Worm (Caenorhabditis elegans) whole organism, late embryonic: ENCODE data around the gene sulp-2.

ENCODE experiments used
- C08G9.2 ChIP-seq: sonication (generic microtip); optimal IDR thresholded peaks from 2 replicates; lab custom pipeline; 2016; ENCODE audit warnings: mild to moderate bottlenecking, missing genetic modification characterization, moderate library complexity, missing compliant biosample characterization
- F13H6.1 ChIP-seq: sonication (generic microtip); optimal IDR thresholded peaks from 2 replicates; lab custom pipeline; 2016; ENCODE audit warnings: missing genetic modification characterization, missing compliant biosample characterization
- K02D7.2 ChIP-seq: sonication (generic microtip); optimal IDR thresholded peaks from 2 replicates; lab custom pipeline; 2017; ENCODE audit warnings: mild to moderate bottlenecking, missing genetic modification characterization, missing compliant biosample characterization
- K09A11.1 ChIP-seq: sonication (generic microtip); optimal IDR thresholded peaks from 2 replicates; lab custom pipeline; 2017; ENCODE audit warnings: antibody characterized with exemption, mild to moderate bottlenecking, missing genetic modification characterization, missing compliant biosample characterization; ENCODE audit not compliant: insufficient read depth
- Y22D7AL.16 ChIP-seq: sonication (generic microtip); optimal IDR thresholded peaks from 2 replicates; lab custom pipeline; 2016; ENCODE audit warnings: missing genetic modification characterization, missing compliant biosample characterization
- ahr-1 ChIP-seq: sonication (generic microtip); optimal IDR thresholded peaks from 2 replicates; lab custom pipeline; 2016; ENCODE audit warnings: missing genetic modification characterization, missing compliant biosample characterization
- ceh-14 ChIP-seq: sonication (generic microtip); optimal IDR thresholded peaks from 2 replicates; lab custom pipeline; 2016; ENCODE audit warnings: missing genotype, missing genetic modification characterization, missing compliant biosample characterization
- ceh-18 ChIP-seq: sonication (generic microtip); optimal IDR thresholded peaks from 2 replicates; lab custom pipeline; 2016; ENCODE audit warnings: missing genetic modification characterization, missing compliant biosample characterization
- ceh-24 ChIP-seq: sonication (generic microtip); optimal IDR thresholded peaks from 2 replicates; lab custom pipeline; 2016; ENCODE audit warnings: mild to moderate bottlenecking, missing genetic modification characterization, missing compliant biosample characterization
- ceh-30 ChIP-seq: fragments of 150-350 bp; optimal IDR thresholded peaks from 2 replicates; lab custom pipeline; 2014; ENCODE audit warnings: missing biosample characterization, missing genetic modification characterization
- ceh-31 ChIP-seq: sonication (generic microtip); optimal IDR thresholded peaks from 2 replicates; lab custom pipeline; 2016; ENCODE audit warnings: missing genetic modification characterization, missing compliant biosample characterization
- ceh-45 ChIP-seq: fragments of 200-800 bp; sonication (Bioruptor generic); IDR thresholded peaks from 2 replicates; pipeline ENCODE4 v1.3.6; 2022; ENCODE audit warnings: missing genetic modification reagents, missing genetic modification characterization, missing compliant biosample characterization
- ceh-9 ChIP-seq: sonication (generic microtip); optimal IDR thresholded peaks from 2 replicates; lab custom pipeline; 2016; ENCODE audit warnings: mild to moderate bottlenecking, missing genetic modification characterization, inconsistent platforms, missing compliant biosample characterization
- dve-1 ChIP-seq: sonication (generic microtip); optimal IDR thresholded peaks from 2 replicates; lab custom pipeline; 2017; ENCODE audit warnings: antibody characterized with exemption, mild to moderate bottlenecking, missing genetic modification characterization, missing compliant biosample characterization
- elt-2 ChIP-seq: sonication (generic microtip); optimal IDR thresholded peaks from 2 replicates; lab custom pipeline; 2016; ENCODE audit warnings: missing genetic modification reagents, missing genetic modification characterization, missing compliant biosample characterization
- ets-4 ChIP-seq: sonication (generic microtip); optimal IDR thresholded peaks from 2 replicates; lab custom pipeline; 2016; ENCODE audit warnings: missing genetic modification characterization, missing compliant biosample characterization
- eyg-1 ChIP-seq: sonication (generic microtip); optimal IDR thresholded peaks from 2 replicates; lab custom pipeline; 2016; ENCODE audit warnings: missing genotype, missing genetic modification characterization, missing compliant biosample characterization
- fkh-10 ChIP-seq: fragments of 150-350 bp; optimal IDR thresholded peaks from 2 replicates; lab custom pipeline; 2014; ENCODE audit warnings: missing biosample characterization, missing genetic modification reagents, missing genetic modification characterization
- fkh-6 ChIP-seq: sonication (generic microtip); optimal IDR thresholded peaks from 2 replicates; lab custom pipeline; 2016; ENCODE audit warnings: missing genetic modification characterization, missing compliant biosample characterization
- gmeb-2 ChIP-seq: sonication (generic microtip); optimal IDR thresholded peaks from 2 replicates; lab custom pipeline; 2016; ENCODE audit warnings: missing genetic modification characterization, inconsistent platforms, missing compliant biosample characterization
- lim-6 ChIP-seq: sonication (generic microtip); optimal IDR thresholded peaks from 2 replicates; lab custom pipeline; 2016; ENCODE audit warnings: missing genetic modification characterization, missing compliant biosample characterization
- lin-11 ChIP-seq: fragments of 200-800 bp; sonication (Bioruptor generic); optimal IDR thresholded peaks from 2 replicates; lab custom pipeline; 2018; ENCODE audit warnings: mild to moderate bottlenecking, missing genetic modification characterization, missing compliant biosample characterization
- madf-2 ChIP-seq: sonication (generic microtip); optimal IDR thresholded peaks from 2 replicates; lab custom pipeline; 2017; ENCODE audit warnings: missing genetic modification characterization, missing compliant biosample characterization
- nfya-1 ChIP-seq: sonication (generic microtip); optimal IDR thresholded peaks from 2 replicates; lab custom pipeline; 2017; ENCODE audit warnings: missing genetic modification characterization, mild to moderate bottlenecking, missing compliant biosample characterization, antibody characterized with exemption, moderate library complexity
- pag-3 ChIP-seq: sonication (generic microtip); optimal IDR thresholded peaks from 2 replicates; lab custom pipeline; 2016; ENCODE audit warnings: missing compliant biosample characterization, missing genetic modification characterization, borderline replicate concordance
- pax-1 ChIP-seq: fragments of 150-350 bp; optimal IDR thresholded peaks from 2 replicates; lab custom pipeline; 2014; ENCODE audit warnings: missing biosample characterization, missing genetic modification characterization
- pha-4 ChIP-seq: fragments of 150-350 bp; optimal IDR thresholded peaks from 2 replicates; lab custom pipeline; 2018; ENCODE audit warnings: missing biosample characterization, missing genetic modification reagents, missing genetic modification characterization
- pqm-1 ChIP-seq: sonication (generic microtip); optimal IDR thresholded peaks from 2 replicates; lab custom pipeline; 2016; ENCODE audit warnings: missing genetic modification characterization, missing compliant biosample characterization
- rnt-1 ChIP-seq: sonication (generic microtip); optimal IDR thresholded peaks from 2 replicates; lab custom pipeline; 2016; ENCODE audit warnings: missing genetic modification characterization, missing compliant biosample characterization
- sdc-2 ChIP-seq: sonication (generic microtip); optimal IDR thresholded peaks from 2 replicates; lab custom pipeline; 2016; ENCODE audit warnings: missing genotype, missing genetic modification characterization, missing compliant biosample characterization
- sox-2 ChIP-seq: fragments of 200-800 bp; sonication (Bioruptor generic); IDR thresholded peaks from 2 replicates; pipeline ENCODE4 v1.3.6; 2022; ENCODE audit warnings: missing genetic modification reagents, missing genetic modification characterization, missing compliant biosample characterization
- sox-4 ChIP-seq: sonication (generic microtip); optimal IDR thresholded peaks from 2 replicates; lab custom pipeline; 2017; ENCODE audit warnings: mild to moderate bottlenecking, missing genetic modification characterization, inconsistent platforms, missing compliant biosample characterization
- syd-9 ChIP-seq: sonication (generic microtip); optimal IDR thresholded peaks from 2 replicates; lab custom pipeline; 2016; ENCODE audit warnings: mild to moderate bottlenecking, missing genetic modification characterization, moderate library complexity, missing compliant biosample characterization
- tbx-7 ChIP-seq: sonication (generic microtip); optimal IDR thresholded peaks from 2 replicates; lab custom pipeline; 2016; ENCODE audit warnings: missing genotype, missing genetic modification characterization, missing compliant biosample characterization
- unc-42 ChIP-seq: sonication (generic microtip); optimal IDR thresholded peaks from 2 replicates; lab custom pipeline; 2016; ENCODE audit warnings: missing genotype, missing genetic modification characterization, missing compliant biosample characterization
- zip-5 ChIP-seq: sonication (generic microtip); optimal IDR thresholded peaks from 2 replicates; lab custom pipeline; 2016; ENCODE audit warnings: missing genetic modification characterization, missing compliant biosample characterization
- ztf-16 ChIP-seq: sonication (generic microtip); optimal IDR thresholded peaks from 2 replicates; lab custom pipeline; 2017; ENCODE audit warnings: missing genetic modification characterization, missing compliant biosample characterization

sulp-2 gene

ce11 chrX:5621793-5622192 is 22.7 kb upstream of the sulp-2 start:
- no peak for TF ChIP-seq tbx-7 (tag; lab: Kevin White, UChicago)
- no peak for TF ChIP-seq dve-1
- no peak for TF ChIP-seq ceh-24 (tag; lab: Kevin White, UChicago)
- TF ChIP-seq lim-6 (tag; lab: Kevin White, UChicago) = no peak
- no peak for TF ChIP-seq sdc-2 (tag; lab: Kevin White, UChicago)
- TF ChIP-seq ceh-31 (tag; lab: Kevin White, UChicago) = no peak
- TF ChIP-seq sox-4 = no peak
- TF ChIP-seq sox-2 (GFP tag; lab: Robert Waterston, UW) = no peak
- no peak for TF ChIP-seq ceh-14 (tag; lab: Kevin White, UChicago)
- no peak for TF ChIP-seq zip-5 (tag; lab: Kevin White, UChicago)

ce11 chrX:5616000-5616399 is 16.9 kb upstream of the sulp-2 start:
- TF ChIP-seq ceh-45 (no peak), unc-42 (tag; lab: Kevin White, UChicago) (no peak), rnt-1 (tag; lab: Kevin White, UChicago) (no peak), ceh-18 (tag; lab: Kevin White, UChicago) (no peak), C08G9.2 (tag; lab: Kevin White, UChicago) (no peak), ahr-1 (tag; lab: Kevin White, UChicago) (no peak), fkh-10 (GFP tag; lab: Kevin White, UChicago) (no peak), elt-2 (tag; lab: Kevin White, UChicago) (no peak), pag-3 (tag; lab: Kevin White, UChicago) (no peak), pax-1 (tag; lab: Kevin White, UChicago) (no peak), K09A11.1 (tag; lab: Kevin White, UChicago) (no peak), fkh-6 (no peak), pqm-1 (no peak), gmeb-2 (tag; lab: Kevin White, UChicago) (no peak), Y22D7AL.16 (tag; lab: Kevin White, UChicago) (no peak), F13H6.1 (tag; lab: Kevin White, UChicago) (no peak), eyg-1 (no peak), ceh-31 (tag; lab: Kevin White, UChicago) (no peak)

ce11 chrX:5611155-5611554 is 12.0 kb upstream of the sulp-2 start, which contains the start of gene octr-1:
TSS of gene octr-1 (minus strand) at chrX:5611255.
- no peak for TF ChIP-seq pag-3 (tag; lab: Kevin White, UChicago)
- TF ChIP-seq madf-2 (tag; lab: Kevin White, UChicago) = no peak
- no peak for TF ChIP-seq pax-1 (tag; lab: Kevin White, UChicago)
- no peak for TF ChIP-seq elt-2 (tag; lab: Kevin White, UChicago)
- TF ChIP-seq F13H6.1 (tag; lab: Kevin White, UChicago) = no peak
- no peak for TF ChIP-seq ceh-9
- TF ChIP-seq syd-9 (tag; lab: Kevin White, UChicago) = no peak
- TF ChIP-seq, all 69 proteins: peak for 0

- no peak for TF ChIP-seq ztf-16 (tag; lab: Kevin White, UChicago)
- no peak for TF ChIP-seq K02D7.2 (tag; lab: Kevin White, UChicago)
- TF ChIP-seq pha-4 (tag; lab: Kevin White, UChicago) = no peak
- no peak for TF ChIP-seq sox-2 (GFP tag; lab: Robert Waterston, UW)
- no peak for TF ChIP-seq ahr-1 (tag; lab: Kevin White, UChicago)
- no peak for TF ChIP-seq nfya-1
- TF ChIP-seq tbx-7 (tag; lab: Kevin White, UChicago) = no peak
Observed at ce11 chrX:5605049-5605448, 5.9 kb upstream of the sulp-2 start.

- TF ChIP-seq gmeb-2 (tag; lab: Kevin White, UChicago) (no peak), ahr-1 (tag; lab: Kevin White, UChicago) (no peak), pqm-1 (no peak), ceh-30 (tag; lab: Kevin White, UChicago) (no peak), lin-11 (tag; lab: Kevin White, UChicago) (no peak), ets-4 (no peak)
Observed at ce11 chrX:5603338-5603816, 4.2 kb upstream of the sulp-2 start, which contains the start of gene F14D12.1. TSS of gene F14D12.1 (plus strand) at chrX:5603766.
